Worm (Caenorhabditis elegans) whole organism, late embryonic: ENCODE data around the gene R05A10.8.
A peak's percentile ranks its signal among the peaks of the same experiment; 100 is the strongest.

ENCODE experiments used
- F13H6.1 ChIP-seq: sonication (generic microtip); optimal IDR thresholded peaks from 2 replicates; lab custom pipeline; 2016; ENCODE audit warnings: missing genetic modification characterization, missing compliant biosample characterization
- K02D7.2 ChIP-seq: sonication (generic microtip); optimal IDR thresholded peaks from 2 replicates; lab custom pipeline; 2017; ENCODE audit warnings: mild to moderate bottlenecking, missing genetic modification characterization, missing compliant biosample characterization
- K09A11.1 ChIP-seq: sonication (generic microtip); optimal IDR thresholded peaks from 2 replicates; lab custom pipeline; 2017; ENCODE audit warnings: antibody characterized with exemption, mild to moderate bottlenecking, missing genetic modification characterization, missing compliant biosample characterization; ENCODE audit not compliant: insufficient read depth
- ceh-14 ChIP-seq: sonication (generic microtip); optimal IDR thresholded peaks from 2 replicates; lab custom pipeline; 2016; ENCODE audit warnings: missing genotype, missing genetic modification characterization, missing compliant biosample characterization
- ceh-18 ChIP-seq: sonication (generic microtip); optimal IDR thresholded peaks from 2 replicates; lab custom pipeline; 2016; ENCODE audit warnings: missing genetic modification characterization, missing compliant biosample characterization
- ceh-2 ChIP-seq: sonication (generic microtip); optimal IDR thresholded peaks from 2 replicates; lab custom pipeline; 2016; ENCODE audit warnings: missing genotype, missing genetic modification characterization, missing compliant biosample characterization
- ceh-24 ChIP-seq: sonication (generic microtip); optimal IDR thresholded peaks from 2 replicates; lab custom pipeline; 2016; ENCODE audit warnings: mild to moderate bottlenecking, missing genetic modification characterization, missing compliant biosample characterization
- ceh-30 ChIP-seq: fragments of 150-350 bp; optimal IDR thresholded peaks from 2 replicates; lab custom pipeline; 2014; ENCODE audit warnings: missing biosample characterization, missing genetic modification characterization
- ceh-31 ChIP-seq: sonication (generic microtip); optimal IDR thresholded peaks from 2 replicates; lab custom pipeline; 2016; ENCODE audit warnings: missing genetic modification characterization, missing compliant biosample characterization
- ceh-45 ChIP-seq: fragments of 200-800 bp; sonication (Bioruptor generic); IDR thresholded peaks from 2 replicates; pipeline ENCODE4 v1.3.6; 2022; ENCODE audit warnings: missing genetic modification reagents, missing genetic modification characterization, missing compliant biosample characterization
- elt-2 ChIP-seq: sonication (generic microtip); optimal IDR thresholded peaks from 2 replicates; lab custom pipeline; 2016; ENCODE audit warnings: missing genetic modification reagents, missing genetic modification characterization, missing compliant biosample characterization
- ets-4 ChIP-seq: sonication (generic microtip); optimal IDR thresholded peaks from 2 replicates; lab custom pipeline; 2016; ENCODE audit warnings: missing genetic modification characterization, missing compliant biosample characterization
- fax-1 ChIP-seq: sonication (generic microtip); optimal IDR thresholded peaks from 2 replicates; lab custom pipeline; 2016; ENCODE audit warnings: missing genotype, missing genetic modification characterization, missing compliant biosample characterization
- fkh-10 ChIP-seq: fragments of 150-350 bp; optimal IDR thresholded peaks from 2 replicates; lab custom pipeline; 2014; ENCODE audit warnings: missing biosample characterization, missing genetic modification reagents, missing genetic modification characterization
- fkh-6 ChIP-seq: sonication (generic microtip); optimal IDR thresholded peaks from 2 replicates; lab custom pipeline; 2016; ENCODE audit warnings: missing genetic modification characterization, missing compliant biosample characterization
- gmeb-2 ChIP-seq: sonication (generic microtip); optimal IDR thresholded peaks from 2 replicates; lab custom pipeline; 2016; ENCODE audit warnings: missing genetic modification characterization, inconsistent platforms, missing compliant biosample characterization
- hlh-13 ChIP-seq: fragments of 200-800 bp; sonication (Bioruptor generic); optimal IDR thresholded peaks from 2 replicates; lab custom pipeline; 2018; ENCODE audit warnings: mild to moderate bottlenecking, missing genetic modification characterization, missing compliant biosample characterization
- hlh-6 ChIP-seq: sonication (generic microtip); optimal IDR thresholded peaks from 2 replicates; lab custom pipeline; 2016; ENCODE audit warnings: missing genotype, missing genetic modification characterization, missing compliant biosample characterization
- hlh-8 ChIP-seq: sonication (generic microtip); optimal IDR thresholded peaks from 2 replicates; lab custom pipeline; 2016; ENCODE audit warnings: missing genotype, missing genetic modification characterization, missing compliant biosample characterization
- madf-2 ChIP-seq: sonication (generic microtip); optimal IDR thresholded peaks from 2 replicates; lab custom pipeline; 2017; ENCODE audit warnings: missing genetic modification characterization, missing compliant biosample characterization
- mec-3 ChIP-seq: sonication (generic microtip); optimal IDR thresholded peaks from 2 replicates; lab custom pipeline; 2016; ENCODE audit warnings: borderline replicate concordance, missing genetic modification characterization, missing compliant biosample characterization
- nfya-1 ChIP-seq: sonication (generic microtip); optimal IDR thresholded peaks from 2 replicates; lab custom pipeline; 2017; ENCODE audit warnings: missing genetic modification characterization, mild to moderate bottlenecking, missing compliant biosample characterization, antibody characterized with exemption, moderate library complexity
- nhr-11 ChIP-seq: fragments of 150-350 bp; optimal IDR thresholded peaks from 2 replicates; lab custom pipeline; 2014; ENCODE audit warnings: missing biosample characterization, missing genetic modification characterization
- nhr-232 ChIP-seq: sonication (generic microtip); optimal IDR thresholded peaks from 2 replicates; lab custom pipeline; 2016; ENCODE audit warnings: missing genetic modification characterization, missing compliant biosample characterization
- npax-4 ChIP-seq: sonication (generic microtip); optimal IDR thresholded peaks from 2 replicates; lab custom pipeline; 2016; ENCODE audit warnings: missing genetic modification characterization, missing compliant biosample characterization
- odd-2 ChIP-seq: sonication (generic microtip); optimal IDR thresholded peaks from 2 replicates; lab custom pipeline; 2017; ENCODE audit warnings: antibody characterized with exemption, mild to moderate bottlenecking, missing genetic modification characterization, missing compliant biosample characterization
- pax-1 ChIP-seq: fragments of 150-350 bp; optimal IDR thresholded peaks from 2 replicates; lab custom pipeline; 2014; ENCODE audit warnings: missing biosample characterization, missing genetic modification characterization
- pha-4 ChIP-seq: fragments of 150-350 bp; optimal IDR thresholded peaks from 2 replicates; lab custom pipeline; 2018; ENCODE audit warnings: missing biosample characterization, missing genetic modification reagents, missing genetic modification characterization
- sdc-2 ChIP-seq: sonication (generic microtip); optimal IDR thresholded peaks from 2 replicates; lab custom pipeline; 2016; ENCODE audit warnings: missing genotype, missing genetic modification characterization, missing compliant biosample characterization
- sox-2 ChIP-seq: fragments of 200-800 bp; sonication (Bioruptor generic); IDR thresholded peaks from 2 replicates; pipeline ENCODE4 v1.3.6; 2022; ENCODE audit warnings: missing genetic modification reagents, missing genetic modification characterization, missing compliant biosample characterization
- sox-4 ChIP-seq: sonication (generic microtip); optimal IDR thresholded peaks from 2 replicates; lab custom pipeline; 2017; ENCODE audit warnings: mild to moderate bottlenecking, missing genetic modification characterization, inconsistent platforms, missing compliant biosample characterization
- syd-9 ChIP-seq: sonication (generic microtip); optimal IDR thresholded peaks from 2 replicates; lab custom pipeline; 2016; ENCODE audit warnings: mild to moderate bottlenecking, missing genetic modification characterization, moderate library complexity, missing compliant biosample characterization
- tbx-2 ChIP-seq: sonication (generic microtip); optimal IDR thresholded peaks from 2 replicates; lab custom pipeline; 2016; ENCODE audit warnings: missing genetic modification characterization, missing compliant biosample characterization
- tbx-7 ChIP-seq: sonication (generic microtip); optimal IDR thresholded peaks from 2 replicates; lab custom pipeline; 2016; ENCODE audit warnings: missing genotype, missing genetic modification characterization, missing compliant biosample characterization
- unc-3 ChIP-seq, 2 experiments: fragments of 200-800 bp in 1 of 2; sonication (Bioruptor generic) in 1 of 2; sonication (generic microtip) in 1 of 2; conservative IDR thresholded peaks in 1 of 2; optimal IDR thresholded peaks in 1 of 2; 2 replicates each; pipeline versions ENCODE4 v1.3.6 to Lab custom; 2016 to 2022; ENCODE audit warnings: missing compliant biosample characterization in 2 of 2, missing genetic modification characterization in 2 of 2, missing genetic modification reagents in 1 of 2
- unc-42 ChIP-seq: sonication (generic microtip); optimal IDR thresholded peaks from 2 replicates; lab custom pipeline; 2016; ENCODE audit warnings: missing genotype, missing genetic modification characterization, missing compliant biosample characterization
- unc-55 ChIP-seq: sonication (generic microtip); optimal IDR thresholded peaks from 2 replicates; lab custom pipeline; 2017; ENCODE audit warnings: missing biosample characterization, missing genetic modification reagents, missing genetic modification characterization
- unc-86 ChIP-seq: sonication (generic microtip); optimal IDR thresholded peaks from 2 replicates; lab custom pipeline; 2016; ENCODE audit warnings: missing genetic modification characterization, missing compliant biosample characterization

The R05A10.8 gene

ce11 chrIV:14127805-14128610, 30.0 kb downstream of the R05A10.8 start, which contains the start of gene H12I19.115 (continued):
- TF ChIP-seq ceh-2 (tag; lab: Kevin White, UChicago) (no peak), sdc-2 (tag; lab: Kevin White, UChicago) (no peak), madf-2 (tag; lab: Kevin White, UChicago) (no peak), pax-1 (tag; lab: Kevin White, UChicago) (no peak), unc-86 (tag; lab: Kevin White, UChicago) (no peak), tbx-7 (tag; lab: Kevin White, UChicago) (no peak), K02D7.2 (tag; lab: Kevin White, UChicago) (no peak), pha-4 (tag; lab: Kevin White, UChicago) (no peak), nhr-232 (no peak), ceh-45 (GFP tag; lab: Robert Waterston, UW) (no peak), hlh-6 (no peak), sox-4 (tag; lab: Kevin White, UChicago) (no peak), unc-42 (peak; percentile 34), ceh-30 (tag; lab: Kevin White, UChicago) (no peak), hlh-8 (tag; lab: Kevin White, UChicago) (no peak), fkh-6 (tag; lab: Kevin White, UChicago) (no peak), ceh-31 (tag; lab: Kevin White, UChicago) (peak; percentile 23), unc-55 (peak; percentile 36)

ce11 chrIV:14123956-14124355, 34.0 kb downstream of the R05A10.8 start, which contains the start of gene nkcc-1:
nkcc-1 (minus strand) TSS chrIV:14124056.
- TF ChIP-seq K09A11.1 (tag; lab: Kevin White, UChicago) (no peak), F13H6.1 (tag; lab: Kevin White, UChicago) (no peak), mec-3 (no peak), madf-2 (tag; lab: Kevin White, UChicago) (no peak), ceh-31 (tag; lab: Kevin White, UChicago) (no peak), hlh-13 (no peak), ceh-30 (tag; lab: Kevin White, UChicago) (no peak), npax-4 (no peak), pax-1 (tag; lab: Kevin White, UChicago) (no peak), elt-2 (tag; lab: Kevin White, UChicago) (no peak), nhr-232 (no peak), unc-42 (no peak), sox-4 (tag; lab: Kevin White, UChicago) (no peak), odd-2 (tag; lab: Kevin White, UChicago) (no peak)

- TF ChIP-seq nfya-1 (tag; lab: Kevin White, UChicago) (peak; percentile 98), K09A11.1 (tag; lab: Kevin White, UChicago) (no peak)
These were observed 38.7 kb downstream of the R05A10.8 start for ce11 chrIV:14119327-14119726.

- TF ChIP-seq gmeb-2 (tag; lab: Kevin White, UChicago), result no peak
- TF ChIP-seq ceh-31 (tag; lab: Kevin White, UChicago), result no peak
- no peak for TF ChIP-seq K02D7.2 (tag; lab: Kevin White, UChicago)
- TF ChIP-seq ceh-18 (tag; lab: Kevin White, UChicago), result no peak
- no peak for TF ChIP-seq tbx-2 (tag; lab: Kevin White, UChicago)
- TF ChIP-seq hlh-6, result no peak
- no peak for TF ChIP-seq sox-4 (tag; lab: Kevin White, UChicago)
- TF ChIP-seq sox-2, result no peak
- TF ChIP-seq fkh-10 (GFP tag; lab: Kevin White, UChicago), result no peak
- no peak for TF ChIP-seq ceh-24 (tag; lab: Kevin White, UChicago)
- TF ChIP-seq hlh-13, result no peak
- no peak for TF ChIP-seq syd-9
- no peak for TF ChIP-seq nhr-11 (tag; lab: Kevin White, UChicago)
- no peak for TF ChIP-seq ets-4 (tag; lab: Kevin White, UChicago)
- no peak for TF ChIP-seq mec-3
- TF ChIP-seq ceh-14 (tag; lab: Kevin White, UChicago), result no peak
- TF ChIP-seq fax-1, result no peak
- no peak for TF ChIP-seq unc-55
- no peak for TF ChIP-seq pax-1 (tag; lab: Kevin White, UChicago)
- no peak for TF ChIP-seq unc-3 (GFP tag; conservative IDR thresholded peaks at IDR 0.05; lab: Robert Waterston, UW)
- TF ChIP-seq unc-3 (tag; optimal IDR thresholded peaks at IDR 0.05; lab: Kevin White, UChicago), result no peak
- TF ChIP-seq, all 69 proteins: peak for 0
These were observed 42.4 kb downstream of the R05A10.8 start for ce11 chrIV:14115556-14115955.
